Fruit fly (Drosophila melanogaster): ENCODE measurements around the gene Cdc7.
A peak's percentile ranks its signal among the peaks of the same experiment; 100 is the strongest.

- no peak for TF ChIP-seq Rel (GFP tag; optimal IDR thresholded peaks at IDR 0.05)
- TF ChIP-seq Rel (tag; optimal IDR thresholded peaks at IDR 0.05), result peak; percentile 81
- TF ChIP-seq brk (GFP tag; optimal IDR thresholded peaks at IDR 0.05), result no peak
- TF ChIP-seq br (GFP tag; optimal IDR thresholded peaks at IDR 0.05), result no peak
- TF ChIP-seq psq (GFP tag; optimal IDR thresholded peaks at IDR 0.05), result no peak
- no peak for TF ChIP-seq h (GFP tag; optimal IDR thresholded peaks at IDR 0.05)
- TF ChIP-seq woc (GFP tag; optimal IDR thresholded peaks at IDR 0.05), result no peak
Observed at dm6 chrX:6698248-6698812, 44.0 kb downstream of the Cdc7 start, which contains the start of gene CG14440.

Data from whole organism, wandering third instar larva.